Fruit fly (Drosophila melanogaster) whole organism, embryonic: ENCODE measurements around the gene ZIPIC.

Source experiments
- CG12155 ChIP-seq: fragments of 200-800 bp; sonication (Bioruptor generic); optimal IDR thresholded peaks from 3 replicates; lab custom pipeline; 2016; ENCODE audit warnings: missing biosample characterization, missing genetic modification characterization
- CG12769 ChIP-seq: fragments of 200-800 bp; sonication (Bioruptor generic); optimal IDR thresholded peaks from 2 replicates; lab custom pipeline; 2019; ENCODE audit warnings: missing biosample characterization, mild to moderate bottlenecking, missing genetic modification characterization, moderate library complexity
- CG13287 ChIP-seq: fragments of 200-800 bp; sonication (Bioruptor generic); IDR thresholded peaks from 2 replicates; pipeline ENCODE4 v1.3.6; 2022; ENCODE audit warnings: missing biosample characterization, missing genetic modification characterization; ENCODE audit not compliant: partially characterized antibody
- CG15514 ChIP-seq: fragments of 200-800 bp; sonication (Bioruptor generic); optimal IDR thresholded peaks from 3 replicates; lab custom pipeline; 2017; ENCODE audit warnings: missing biosample characterization, missing genetic modification characterization, mild to moderate bottlenecking, moderate library complexity, missing genetic modification reagents
- CG16815 ChIP-seq: fragments of 200-800 bp; sonication (Bioruptor generic); optimal IDR thresholded peaks from 3 replicates; lab custom pipeline; 2017; ENCODE audit warnings: missing biosample characterization, mild to moderate bottlenecking, missing genetic modification characterization
- CG30431 ChIP-seq: fragments of 200-800 bp; sonication (Bioruptor generic); optimal IDR thresholded peaks from 2 replicates; lab custom pipeline; 2017; ENCODE audit warnings: missing biosample characterization, missing genetic modification characterization
- CG31224 ChIP-seq: fragments of 200-800 bp; sonication (Bioruptor generic); IDR thresholded peaks from 2 replicates; pipeline ENCODE4 v1.3.6; 2022; ENCODE audit warnings: missing biosample characterization, missing genetic modification characterization
- CG4282 ChIP-seq: fragments of 200-800 bp; sonication (Bioruptor generic); optimal IDR thresholded peaks from 2 replicates; lab custom pipeline; 2016; ENCODE audit warnings: missing biosample characterization, missing genetic modification characterization
- CG4820 ChIP-seq: fragments of 200-800 bp; sonication (Bioruptor generic); optimal IDR thresholded peaks from 3 replicates; lab custom pipeline; 2016; ENCODE audit warnings: missing biosample characterization, missing genetic modification characterization
- CG8765 ChIP-seq: fragments of 200-800 bp; sonication (Bioruptor generic); IDR thresholded peaks from 2 replicates; pipeline ENCODE4 v1.3.6; 2022; ENCODE audit warnings: missing biosample characterization, missing genetic modification characterization
- CG8944 ChIP-seq: fragments of 200-800 bp; sonication (Bioruptor generic); optimal IDR thresholded peaks from 3 replicates; lab custom pipeline; 2016; ENCODE audit warnings: missing biosample characterization, missing genetic modification characterization
- CG9797 ChIP-seq: fragments of 200-800 bp; sonication (Bioruptor generic); optimal IDR thresholded peaks from 3 replicates; lab custom pipeline; 2018; ENCODE audit warnings: missing biosample characterization, mild to moderate bottlenecking, missing genetic modification characterization
- Dek ChIP-seq: fragments of 200-800 bp; sonication (Bioruptor generic); optimal IDR thresholded peaks from 3 replicates; lab custom pipeline; 2019; ENCODE audit warnings: missing biosample characterization, mild to moderate bottlenecking, missing genetic modification characterization, moderate library complexity
- Ets97D ChIP-seq: fragments of 200-800 bp; sonication (Bioruptor generic); optimal IDR thresholded peaks from 3 replicates; lab custom pipeline; 2016; ENCODE audit warnings: missing biosample characterization, missing genetic modification characterization
- Gug ChIP-seq: fragments of 200-800 bp; sonication (Bioruptor generic); IDR thresholded peaks from 4 replicates; pipeline ENCODE4 v1.3.6; 2022; ENCODE audit warnings: missing biosample characterization, missing genetic modification characterization
- HLHmδ ChIP-seq: fragments of 200-800 bp; sonication (Bioruptor generic); optimal IDR thresholded peaks from 2 replicates; lab custom pipeline; 2018; ENCODE audit warnings: missing biosample characterization, mild to moderate bottlenecking, missing genetic modification characterization, moderate library complexity
- Hr39 ChIP-seq: fragments of >200 bp; optimal IDR thresholded peaks from 2 replicates; lab custom pipeline; 2017
- Kr ChIP-seq: fragments of 200-800 bp; sonication (Bioruptor generic); optimal IDR thresholded peaks from 2 replicates; lab custom pipeline; 2017; ENCODE audit warnings: missing biosample characterization, mild to moderate bottlenecking, missing genetic modification characterization
- MTF-1 ChIP-seq: fragments of 200-800 bp; sonication (Bioruptor generic); optimal IDR thresholded peaks from 2 replicates; lab custom pipeline; 2018; ENCODE audit warnings: missing biosample characterization, mild to moderate bottlenecking, missing genetic modification characterization, borderline replicate concordance
- Myb ChIP-seq: fragments of 200-800 bp; sonication (Bioruptor generic); optimal IDR thresholded peaks from 2 replicates; lab custom pipeline; 2016; ENCODE audit warnings: missing biosample characterization, missing genetic modification characterization
- NfI ChIP-seq: fragments of 200-800 bp; sonication (Bioruptor generic); optimal IDR thresholded peaks from 3 replicates; lab custom pipeline; 2018; ENCODE audit warnings: missing biosample characterization, mild to moderate bottlenecking, missing genetic modification characterization, moderate library complexity
- Opbp ChIP-seq: fragments of 200-800 bp; sonication (Bioruptor generic); IDR thresholded peaks from 3 replicates; pipeline ENCODE4 v1.3.6; 2022; ENCODE audit warnings: missing biosample characterization, missing genetic modification characterization; ENCODE audit not compliant: partially characterized antibody
- Ravus ChIP-seq: fragments of 200-800 bp; sonication (Bioruptor generic); IDR thresholded peaks from 2 replicates; pipeline ENCODE4 v1.3.6; 2022; ENCODE audit warnings: missing biosample characterization, missing genetic modification characterization
- Scr ChIP-seq: fragments of 200-800 bp; sonication (Bioruptor generic); IDR thresholded peaks from 2 replicates; pipeline ENCODE4 v1.3.6; 2022; ENCODE audit warnings: missing biosample characterization, missing genetic modification characterization; ENCODE audit not compliant: partially characterized antibody
- Tbp ChIP-seq: fragments of >200 bp; optimal IDR thresholded peaks from 2 replicates; lab custom pipeline; 2018; ENCODE audit warnings: missing biosample characterization, missing genetic modification characterization
- YL-1 ChIP-seq: fragments of 200-800 bp; sonication (Bioruptor generic); optimal IDR thresholded peaks from 3 replicates; lab custom pipeline; 2017; ENCODE audit warnings: missing biosample characterization, mild to moderate bottlenecking, missing genetic modification characterization
- az2 ChIP-seq: fragments of 200-800 bp; sonication (Bioruptor generic); optimal IDR thresholded peaks from 3 replicates; lab custom pipeline; 2016; ENCODE audit warnings: missing biosample characterization, missing genetic modification characterization
- cato ChIP-seq: fragments of 200-800 bp; sonication (Bioruptor generic); optimal IDR thresholded peaks from 2 replicates; lab custom pipeline; 2016; ENCODE audit warnings: missing biosample characterization, missing genetic modification characterization, borderline replicate concordance
- crol ChIP-seq: fragments of 200-800 bp; sonication (Bioruptor generic); IDR thresholded peaks from 2 replicates; pipeline ENCODE4 v1.3.6; 2022; ENCODE audit warnings: missing biosample characterization, missing genetic modification characterization
- dmrt99B ChIP-seq: fragments of 200-800 bp; sonication (Bioruptor generic); optimal IDR thresholded peaks from 2 replicates; lab custom pipeline; 2018; ENCODE audit warnings: missing biosample characterization, mild to moderate bottlenecking, missing genetic modification characterization, moderate library complexity
- fd102C ChIP-seq: fragments of 200-800 bp; sonication (Bioruptor generic); optimal IDR thresholded peaks from 2 replicates; lab custom pipeline; 2018; ENCODE audit warnings: missing biosample characterization, mild to moderate bottlenecking, missing genetic modification characterization, moderate library complexity
- gcm ChIP-seq: fragments of 200-800 bp; sonication (Bioruptor generic); optimal IDR thresholded peaks from 2 replicates; lab custom pipeline; 2019; ENCODE audit warnings: missing biosample characterization, mild to moderate bottlenecking, missing genetic modification characterization, moderate library complexity
- her ChIP-seq: fragments of 200-800 bp; sonication (Bioruptor generic); optimal IDR thresholded peaks from 2 replicates; lab custom pipeline; 2016; ENCODE audit warnings: missing biosample characterization, missing genetic modification characterization
- jing ChIP-seq: fragments of 200-800 bp; sonication (Bioruptor generic); optimal IDR thresholded peaks from 2 replicates; lab custom pipeline; 2018; ENCODE audit warnings: missing biosample characterization, mild to moderate bottlenecking, missing genetic modification characterization
- klu ChIP-seq: fragments of 200-800 bp; sonication (Bioruptor generic); IDR thresholded peaks from 2 replicates; pipeline ENCODE4 v1.3.6; 2022; ENCODE audit warnings: missing biosample characterization, missing genetic modification characterization
- nerfin-1 ChIP-seq: fragments of 200-800 bp; sonication (Bioruptor generic); optimal IDR thresholded peaks from 3 replicates; lab custom pipeline; 2019; ENCODE audit warnings: missing biosample characterization, mild to moderate bottlenecking, missing genetic modification characterization, moderate library complexity
- nmo ChIP-seq: fragments of 200-800 bp; sonication (Bioruptor generic); optimal IDR thresholded peaks from 2 replicates; lab custom pipeline; 2018; ENCODE audit warnings: missing biosample characterization, mild to moderate bottlenecking, missing genetic modification characterization, moderate library complexity
- odd ChIP-seq: fragments of 200-800 bp; sonication (Bioruptor generic); optimal IDR thresholded peaks from 2 replicates; lab custom pipeline; 2017; ENCODE audit warnings: missing biosample characterization, mild to moderate bottlenecking, missing genetic modification characterization
- pho ChIP-seq: fragments of 200-800 bp; sonication (Bioruptor generic); optimal IDR thresholded peaks from 2 replicates; lab custom pipeline; 2016; ENCODE audit warnings: missing biosample characterization, missing genetic modification characterization
- ranshi ChIP-seq: fragments of 200-800 bp; sonication (Bioruptor generic); IDR thresholded peaks from 2 replicates; pipeline ENCODE4 v1.3.6; 2022; ENCODE audit warnings: missing biosample characterization, missing genetic modification characterization
- sc ChIP-seq, 3 experiments: fragments of >200 bp in 2 of 3; fragments of 200-800 bp in 1 of 3; sonication (Bioruptor generic) in 1 of 3; optimal IDR thresholded peaks; 2 replicates in 2 of 3; 3 replicates in 1 of 3; lab custom pipeline; 2017; ENCODE audit warnings: mild to moderate bottlenecking in 1 of 3, missing biosample characterization in 1 of 3, missing genetic modification characterization in 1 of 3, missing genetic modification reagents in 1 of 3
- sens-2 ChIP-seq: fragments of 200-800 bp; sonication (Bioruptor generic); IDR thresholded peaks from 2 replicates; pipeline ENCODE4 v1.3.6; 2022; ENCODE audit warnings: missing biosample characterization, missing genetic modification characterization
- shn ChIP-seq: fragments of 200-800 bp; sonication (Bioruptor generic); optimal IDR thresholded peaks from 3 replicates; lab custom pipeline; 2016; ENCODE audit warnings: missing biosample characterization, missing genetic modification characterization
- tgo ChIP-seq: fragments of 200-800 bp; sonication (Bioruptor generic); IDR thresholded peaks from 3 replicates; pipeline ENCODE4 v1.3.6; 2022; ENCODE audit warnings: missing biosample characterization, missing genetic modification characterization
- unc-4 ChIP-seq: fragments of 200-800 bp; sonication (Bioruptor generic); IDR thresholded peaks from 2 replicates; pipeline ENCODE4 v1.3.6; 2022; ENCODE audit warnings: missing biosample characterization, missing genetic modification characterization; ENCODE audit not compliant: partially characterized antibody
- vnd ChIP-seq: fragments of 200-800 bp; sonication (Bioruptor generic); IDR thresholded peaks from 3 replicates; pipeline ENCODE4 v1.3.6; 2022; ENCODE audit warnings: missing biosample characterization, missing genetic modification characterization; ENCODE audit not compliant: partially characterized antibody
- vvl ChIP-seq: fragments of 200-800 bp; sonication (Bioruptor generic); IDR thresholded peaks from 2 replicates; pipeline ENCODE4 v1.3.6; 2022; ENCODE audit warnings: missing biosample characterization, missing genetic modification characterization

ZIPIC gene

DNA sequence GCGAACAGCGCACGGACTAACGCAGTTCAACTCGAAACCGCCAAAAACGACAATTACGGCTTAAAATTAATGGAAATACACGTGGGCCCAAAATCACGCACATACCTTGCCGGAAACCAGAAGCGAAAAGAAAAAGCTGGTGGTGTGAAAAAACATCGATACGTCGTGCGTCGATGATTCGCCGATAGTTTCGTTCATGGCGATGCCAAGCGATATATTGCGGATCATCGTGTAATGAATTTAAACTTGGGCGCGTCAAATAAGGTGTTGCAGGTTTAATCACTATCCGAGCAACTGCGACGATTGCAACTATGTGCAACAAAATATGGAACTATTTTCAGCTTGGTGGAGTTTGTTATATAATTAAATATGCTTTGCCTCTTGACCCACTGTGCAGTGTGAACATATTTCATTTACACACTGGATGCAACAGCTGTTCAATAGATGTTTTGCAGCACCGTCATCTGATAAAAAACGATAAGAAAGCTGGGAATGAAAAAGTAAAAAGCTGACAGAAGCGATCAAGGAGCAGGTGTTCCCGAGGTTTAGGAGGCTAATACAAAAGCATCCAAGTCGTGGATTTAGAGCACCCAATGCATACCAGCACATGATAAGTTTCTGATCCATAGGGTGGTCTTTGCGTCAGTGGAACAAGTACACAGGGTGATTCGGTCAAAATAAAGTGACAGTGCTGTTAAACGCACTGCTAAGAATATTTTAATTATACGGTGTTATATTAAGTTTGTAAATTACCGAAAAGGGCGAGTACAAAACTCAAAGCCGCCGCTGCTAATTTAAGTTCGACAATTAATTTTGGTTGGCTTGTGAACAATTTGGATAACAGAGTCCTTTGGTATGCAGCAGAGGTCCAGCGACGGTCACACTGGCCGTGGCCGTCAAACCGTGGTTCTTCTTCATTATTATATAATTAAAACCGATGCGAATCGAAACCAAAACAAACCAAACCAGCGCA, 9.6 kb upstream of the ZIPIC start, which contains the start of the genes RpL32 and CG7943 (continued):
- TF ChIP-seq sc (optimal IDR thresholded peaks at IDR 0.05; lab: Kevin White, UChicago) (no peak), sc (GFP tag; optimal IDR thresholded peaks at IDR 0.05; lab: Kevin White, UChicago) (peak; percentile 75), fd102C (peak; percentile 81), NfI (GFP tag; lab: Kevin White, UChicago) (peak; percentile 96), CG4820 (GFP tag; lab: Kevin White, UChicago) (peak; percentile 92), CG16815 (peak; percentile 73), CG30431 (GFP tag; lab: Kevin White, UChicago) (peak; percentile 71), tgo (GFP tag; lab: Robert Waterston, UW) (peak; percentile 93), unc-4 (GFP tag; lab: Robert Waterston, UW) (peak; percentile 99), az2 (GFP tag; lab: Kevin White, UChicago) (peak; percentile 70), jing (peak; percentile 66), CG12155 (peak; percentile 78), vvl (GFP tag; lab: Robert Waterston, UW) (peak; percentile 97), Dek (tag; lab: Kevin White, UChicago) (peak; percentile 90), cato (peak; percentile 74), klu (GFP tag; lab: Robert Waterston, UW) (peak; percentile 88), dmrt99B (tag; lab: Kevin White, UChicago) (peak; percentile 82), CG31224 (GFP tag; lab: Robert Waterston, UW) (peak; percentile 90), YL-1 (GFP tag; lab: Kevin White, UChicago) (peak; percentile 96), MTF-1 (GFP tag; lab: Kevin White, UChicago) (peak; percentile 92), shn (peak; percentile 95), Myb (peak; percentile 84), crol (peak; percentile 55; the same call in 1 of the 2 replicates), CG8765 (GFP tag; lab: Robert Waterston, UW) (peak; percentile 95), nerfin-1 (tag; lab: Kevin White, UChicago) (peak; percentile 87), ranshi (peak; percentile 97), nmo (peak; percentile 96), Ets97D (GFP tag; lab: Kevin White, UChicago) (peak; percentile 99), CG12769 (tag; lab: Kevin White, UChicago) (peak; percentile 82), CG4282 (peak; percentile 94), CG13287 (GFP tag; lab: Robert Waterston, UW) (peak; percentile 100), Scr (GFP tag; lab: Robert Waterston, UW) (peak; percentile 100), Hr39 (lab: Kevin White, UChicago) (no peak), pho (GFP tag; lab: Kevin White, UChicago) (peak; percentile 93), CG15514 (peak; percentile 94), Ravus (GFP tag; lab: Robert Waterston, UW) (peak; percentile 78), gcm (GFP tag; lab: Kevin White, UChicago) (peak; percentile 88), CG9797 (peak; percentile 79), CG8944 (GFP tag; lab: Kevin White, UChicago) (peak; percentile 97), vnd (GFP tag; lab: Robert Waterston, UW) (peak; percentile 100), sens-2 (peak; percentile 96), Opbp (peak; percentile 100), HLHmδ (GFP tag; lab: Kevin White, UChicago) (peak; percentile 82), Kr (GFP tag; lab: Kevin White, UChicago) (peak; percentile 20), Gug (GFP tag; lab: Robert Waterston, UW) (peak; percentile 97), Tbp (no peak), her (GFP tag; lab: Kevin White, UChicago) (peak; percentile 94), odd (GFP tag; lab: Kevin White, UChicago) (peak; percentile 91)
